Worm (Caenorhabditis elegans): ENCODE measurements around the gene C01G10.15.
A peak's percentile ranks its signal among the peaks of the same experiment; 100 is the strongest.
"Not testable (repeated sequence)": the region's sequence is repeated elsewhere in the genome, so short reads cannot be mapped to it uniquely, and the experiment has no call there.

The C01G10.15 gene

ce11 chrV:15133812-15134211 is 46.7 kb upstream of the C01G10.15 start:
- TF ChIP-seq nhr-11 (tag; optimal IDR thresholded peaks at IDR 0.05) (no peak), fos-1 (tag; optimal IDR thresholded peaks at IDR 0.05) (peak; percentile 85)

DNA sequence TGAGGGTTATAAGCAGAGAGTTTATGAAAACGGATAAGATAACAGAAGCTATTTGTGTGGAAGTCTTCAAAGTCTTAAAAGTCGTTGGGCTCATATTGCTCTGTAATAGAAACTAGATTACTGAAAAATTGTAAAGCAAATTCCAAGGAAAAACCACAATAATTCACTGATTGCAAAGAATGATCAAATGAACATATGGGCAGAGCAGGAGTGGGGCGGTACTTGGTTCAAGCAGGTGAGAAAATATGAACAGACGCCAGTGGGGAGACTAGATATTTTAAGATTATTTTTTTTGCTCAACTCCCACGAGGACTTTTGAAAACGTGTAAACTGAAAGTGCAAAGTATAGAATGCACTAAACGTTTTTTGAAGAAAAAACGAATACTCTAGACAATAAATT is 45.3 kb upstream of the C01G10.15 start, which contains the start of gene str-171:
str-171 (minus strand) TSS at position 101 of the 400 bp plus-strand sequence.
- TF ChIP-seq ztf-4 (tag; optimal IDR thresholded peaks at IDR 0.05): no peak
- no peak for TF ChIP-seq sma-3 (GFP tag; optimal IDR thresholded peaks at IDR 0.05)
- no peak for TF ChIP-seq unc-39 (tag; optimal IDR thresholded peaks at IDR 0.05)
- no peak for TF ChIP-seq nhr-77 (tag; optimal IDR thresholded peaks at IDR 0.05)
- TF ChIP-seq mab-5 (tag; optimal IDR thresholded peaks at IDR 0.05): no peak
- TF ChIP-seq elt-3 (tag; optimal IDR thresholded peaks at IDR 0.05): no peak
- TF ChIP-seq ceh-82 (tag; optimal IDR thresholded peaks at IDR 0.05): no peak
- no peak for TF ChIP-seq nhr-129 (tag; optimal IDR thresholded peaks at IDR 0.05)
- no peak for TF ChIP-seq aly-2 (tag; optimal IDR thresholded peaks at IDR 0.05)

DNA sequence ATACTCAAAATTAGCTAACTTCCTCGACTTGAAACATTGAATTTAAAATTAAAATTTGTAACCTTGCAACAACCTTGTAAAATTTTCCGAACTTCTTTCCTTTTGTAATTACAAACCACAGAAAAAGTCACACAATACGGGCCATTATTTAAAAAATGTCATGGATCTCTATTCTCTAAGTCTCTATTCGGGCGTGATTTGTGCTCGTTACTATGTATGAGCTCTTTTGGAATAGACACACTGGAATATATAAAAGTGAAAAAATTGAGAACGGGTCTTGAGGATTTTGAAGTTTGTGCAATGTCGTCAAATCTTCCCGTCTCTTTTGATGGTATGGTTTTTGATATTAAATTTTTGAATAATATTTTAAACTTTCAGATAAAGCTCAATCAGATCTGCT is 40.8 kb upstream of the C01G10.15 start, which contains the start of gene srr-7:
srr-7 (plus strand) TSS at position 301 of the 400 bp plus-strand sequence.
- TF ChIP-seq aly-2 (tag; optimal IDR thresholded peaks at IDR 0.05): no peak

DNA sequence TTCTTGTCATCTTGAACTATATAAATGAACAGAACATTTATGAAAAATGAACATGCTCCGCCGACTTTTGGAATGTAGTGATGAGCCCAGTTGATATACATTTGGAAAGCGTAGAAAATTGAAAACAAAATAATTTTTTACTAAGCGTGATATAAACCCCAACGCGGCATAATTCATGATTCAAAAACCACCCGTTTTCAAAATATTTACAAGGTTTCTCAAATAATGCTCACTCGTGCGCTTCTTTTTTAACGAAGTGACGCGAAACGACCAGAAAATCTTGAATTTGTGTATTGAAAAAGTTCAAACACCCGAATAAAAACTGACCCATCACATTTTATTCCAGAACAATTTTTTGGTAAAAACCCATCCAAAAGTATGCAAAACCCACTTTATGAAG is 40.3 kb upstream of the C01G10.15 start, which contains the start of gene srj-27:
srj-27 (minus strand) TSS at position 101 of the 400 bp plus-strand sequence.
- TF ChIP-seq ztf-11 (tag; optimal IDR thresholded peaks at IDR 0.05): no peak
- no peak for TF ChIP-seq nhr-77 (tag; optimal IDR thresholded peaks at IDR 0.05)
- TF ChIP-seq ceh-16 (tag; optimal IDR thresholded peaks at IDR 0.05): no peak
- no peak for TF ChIP-seq nhr-25 (tag; optimal IDR thresholded peaks at IDR 0.05)
- no peak for TF ChIP-seq skn-1 (tag; optimal IDR thresholded peaks at IDR 0.05)
- TF ChIP-seq elt-1 (tag; optimal IDR thresholded peaks at IDR 0.05): no peak
- no peak for TF ChIP-seq F13H6.1 (tag; optimal IDR thresholded peaks at IDR 0.05)
- TF ChIP-seq unc-62 (GFP tag; optimal IDR thresholded peaks at IDR 0.05): no peak
- TF ChIP-seq R02D3.7 (tag; optimal IDR thresholded peaks at IDR 0.05): no peak
- no peak for TF ChIP-seq nhr-129 (tag; optimal IDR thresholded peaks at IDR 0.05)
- TF ChIP-seq gmeb-1 (tag; optimal IDR thresholded peaks at IDR 0.05): no peak
- no peak for TF ChIP-seq ceh-82 (tag; optimal IDR thresholded peaks at IDR 0.05)
- TF ChIP-seq ZK546.5 (tag; optimal IDR thresholded peaks at IDR 0.05): no peak

DNA sequence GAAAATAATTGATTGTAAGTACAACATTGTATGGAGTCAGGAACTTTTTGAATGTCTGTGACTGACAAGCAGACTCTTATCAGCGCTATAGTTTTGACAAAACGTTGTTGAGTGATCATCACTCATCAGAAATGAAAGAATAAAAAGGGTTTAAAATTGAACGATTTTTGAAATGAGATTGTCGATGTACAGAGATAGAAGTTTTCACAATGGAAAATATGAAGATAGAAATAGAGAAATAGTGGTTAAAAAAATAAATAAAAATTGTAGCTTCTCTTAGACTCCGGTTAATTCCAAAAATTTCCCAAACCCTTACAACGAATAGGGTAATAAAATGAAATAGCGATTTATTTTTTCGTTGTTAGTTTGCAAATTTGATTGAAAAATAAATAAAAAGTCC is 38.1 kb upstream of the C01G10.15 start, which contains the start of gene ugt-30:
ugt-30 (minus strand) TSS at position 101 of the 400 bp plus-strand sequence.
- not testable (repeated sequence) for TF ChIP-seq nhr-10, lsy-2, sem-4 (tag; optimal IDR thresholded peaks at IDR 0.05)

DNA sequence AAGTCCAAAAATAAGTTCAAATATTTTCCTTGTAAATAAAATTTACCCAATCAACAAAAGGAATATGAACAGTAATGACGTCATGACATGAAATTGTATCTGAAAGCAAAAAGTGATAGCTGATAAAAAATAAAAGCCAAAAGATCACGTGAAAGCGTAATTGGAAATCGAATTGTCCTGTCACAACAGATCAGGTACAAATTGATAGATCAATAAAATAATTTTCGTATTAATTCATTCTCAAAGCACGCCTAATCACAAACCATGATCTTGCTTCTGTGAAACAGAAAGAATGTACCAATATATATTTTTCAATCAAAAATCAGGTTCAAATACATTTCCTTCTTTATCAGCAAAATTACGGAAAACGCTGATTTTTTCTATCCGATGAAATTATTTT is 32.4 kb upstream of the C01G10.15 start, which contains the start of gene flor-1:
flor-1 (minus strand) TSS at position 101 of the 400 bp plus-strand sequence.
- TF ChIP-seq mdl-1 (tag; optimal IDR thresholded peaks at IDR 0.05) (no peak), nhr-6 (tag; optimal IDR thresholded peaks at IDR 0.05) (no peak), nhr-25 (tag; optimal IDR thresholded peaks at IDR 0.05) (no peak), lsy-2 (tag; optimal IDR thresholded peaks at IDR 0.05) (no peak), nhr-237 (tag; optimal IDR thresholded peaks at IDR 0.05) (no peak), nhr-12 (tag; optimal IDR thresholded peaks at IDR 0.05) (no peak), R02D3.7 (tag; optimal IDR thresholded peaks at IDR 0.05) (no peak), unc-39 (tag; optimal IDR thresholded peaks at IDR 0.05) (no peak), nhr-77 (tag; optimal IDR thresholded peaks at IDR 0.05) (no peak), egl-27 (tag; optimal IDR thresholded peaks at IDR 0.05) (no peak), snpc-4 (tag; optimal IDR thresholded peaks at IDR 0.05) (no peak), crh-2 (tag; optimal IDR thresholded peaks at IDR 0.05) (no peak), sem-4 (tag; optimal IDR thresholded peaks at IDR 0.05) (no peak)

DNA sequence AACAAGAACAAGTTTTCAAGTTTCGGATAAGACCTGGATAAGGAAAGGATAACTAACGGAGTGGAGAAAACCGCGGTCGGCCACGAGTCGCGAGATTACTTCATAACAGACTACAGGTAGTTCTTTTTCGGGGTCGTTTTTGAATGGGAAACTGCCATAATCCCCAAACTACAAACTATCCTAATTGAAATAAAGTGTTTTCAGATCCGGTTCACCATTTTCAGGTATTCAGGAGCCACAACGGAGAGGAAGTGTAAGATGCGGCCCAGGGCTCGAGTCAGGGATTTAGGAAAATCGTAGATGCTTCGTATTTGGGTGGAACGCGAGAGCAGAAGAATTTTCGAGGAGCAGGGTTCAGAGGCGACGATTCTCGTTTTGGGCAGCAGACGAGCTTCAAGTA is 28.9 kb upstream of the C01G10.15 start, which contains the start of gene T01G5.8:
T01G5.8 (plus strand) TSS at position 301 of the 400 bp plus-strand sequence.
- TF ChIP-seq mbf-1, ZK546.5, C34F6.9 (tag; optimal IDR thresholded peaks at IDR 0.05): not testable (repeated sequence)
